Worm (Caenorhabditis elegans): ENCODE measurements around the gene sup-36.

DNA sequence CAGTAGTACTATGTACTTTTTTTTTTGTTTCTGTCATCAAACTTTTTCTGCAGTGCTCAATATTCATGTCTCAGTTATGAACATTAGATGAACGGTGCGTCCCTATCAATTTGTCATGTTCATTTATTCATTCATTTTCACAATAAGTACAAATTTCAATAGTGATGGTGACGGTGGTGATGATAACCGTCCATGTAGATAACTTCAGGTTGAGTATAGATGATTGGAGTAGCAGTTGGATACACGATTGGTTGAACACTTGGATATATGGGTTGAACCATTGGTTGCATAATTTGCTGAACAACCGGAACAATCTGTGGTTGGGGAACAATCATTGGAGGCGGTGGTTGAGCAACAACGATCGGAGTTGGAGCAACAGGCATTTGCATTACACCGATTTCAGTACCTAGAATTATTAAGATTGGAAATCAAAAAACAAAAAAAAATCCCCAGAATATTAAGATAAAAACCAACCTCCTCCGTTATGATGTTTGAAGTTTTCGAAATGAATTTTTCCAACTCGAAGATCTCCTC, 13.3 kb upstream of the sup-36 start:
- TF ChIP-seq daf-19 (GFP tag; conservative IDR thresholded peaks at IDR 0.05) = no peak
- no peak for TF ChIP-seq unc-62 (GFP tag; optimal IDR thresholded peaks at IDR 0.05 in 1 of 2)
- TF ChIP-seq unc-62 (tag; optimal IDR thresholded peaks at IDR 0.05) = no peak
- no peak for TF ChIP-seq ceh-44 (GFP tag; IDR thresholded peaks at IDR 0.05)
- no peak for TF ChIP-seq egl-27 (tag; optimal IDR thresholded peaks at IDR 0.05)

Data from whole organism, L4 larva.